Fruit fly (Drosophila melanogaster): ENCODE data around the gene CG11178.

DNA sequence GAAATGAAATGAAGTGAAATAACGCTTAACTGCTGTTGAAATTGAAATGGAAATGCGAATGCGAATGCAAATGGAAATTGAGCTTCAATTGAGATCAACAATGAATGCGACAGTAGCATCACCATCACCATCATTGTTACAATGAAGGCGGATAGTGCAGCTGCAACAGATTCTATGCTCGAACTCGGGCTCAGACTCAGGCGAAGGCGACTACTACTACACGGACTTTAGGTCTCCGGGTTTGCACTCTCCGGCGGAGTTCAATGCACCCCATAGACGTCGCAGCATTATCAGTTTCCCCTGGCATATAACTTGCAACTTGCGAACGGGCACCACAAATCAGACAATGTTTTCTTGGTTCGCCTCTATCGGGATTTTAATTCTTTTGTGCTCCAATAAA lies 43.3 kb downstream of the CG11178 start:
- TF ChIP-seq CG34367 (tag; optimal IDR thresholded peaks at IDR 0.05) (no peak), D1 (tag; optimal IDR thresholded peaks at IDR 0.05) (no peak), CG4496 (GFP tag; IDR thresholded peaks at IDR 0.05) (no peak), CG15710 (tag; optimal IDR thresholded peaks at IDR 0.05) (no peak), CG14655 (GFP tag; optimal IDR thresholded peaks at IDR 0.05) (no peak)
